Worm (Caenorhabditis elegans) whole organism, L1 larva: Measurements from ENCODE around the gene clec-2.

ENCODE experiments used
- aly-2 ChIP-seq: fragments of 150-350 bp; optimal IDR thresholded peaks from 2 replicates; lab custom pipeline; 2014; ENCODE audit warnings: missing biosample characterization, missing genetic modification characterization
- egl-27 ChIP-seq, 2 experiments: fragments of 150-350 bp in 1 of 2; sonication (generic microtip); optimal IDR thresholded peaks; 3 replicates each; lab custom pipeline; 2017 to 2018; ENCODE audit warnings: missing biosample characterization in 2 of 2, missing genetic modification characterization in 2 of 2, missing genetic modification reagents in 2 of 2
- mdl-1 ChIP-seq, 2 experiments: fragments of 150-350 bp; optimal IDR thresholded peaks; 2 replicates each; lab custom pipeline; 2014 to 2017; ENCODE audit warnings: missing biosample characterization in 2 of 2, missing genetic modification characterization in 2 of 2, inconsistent platforms in 1 of 2
- nhr-12 ChIP-seq: sonication (generic microtip); optimal IDR thresholded peaks from 2 replicates; lab custom pipeline; 2017; ENCODE audit warnings: missing biosample characterization, missing genetic modification characterization
- nhr-237 ChIP-seq: fragments of 150-350 bp; optimal IDR thresholded peaks from 2 replicates; lab custom pipeline; 2014; ENCODE audit warnings: missing biosample characterization, missing genetic modification characterization
- snpc-4 ChIP-seq: fragments of 150-350 bp; optimal IDR thresholded peaks from 2 replicates; lab custom pipeline; 2014; ENCODE audit warnings: missing biosample characterization, missing genetic modification characterization
- swsn-7 ChIP-seq: sonication (generic microtip); optimal IDR thresholded peaks from 2 replicates; lab custom pipeline; 2016; ENCODE audit warnings: missing genetic modification characterization, missing compliant biosample characterization
- unc-98 ChIP-seq: fragments of 200-800 bp; sonication (Bioruptor generic); IDR thresholded peaks from 2 replicates; pipeline ENCODE4 v1.3.6; 2022; ENCODE audit warnings: missing genetic modification characterization, missing compliant biosample characterization
- ztf-4 ChIP-seq: fragments of 150-350 bp; optimal IDR thresholded peaks from 2 replicates; lab custom pipeline; 2014; ENCODE audit warnings: missing biosample characterization, missing genetic modification characterization

DNA sequence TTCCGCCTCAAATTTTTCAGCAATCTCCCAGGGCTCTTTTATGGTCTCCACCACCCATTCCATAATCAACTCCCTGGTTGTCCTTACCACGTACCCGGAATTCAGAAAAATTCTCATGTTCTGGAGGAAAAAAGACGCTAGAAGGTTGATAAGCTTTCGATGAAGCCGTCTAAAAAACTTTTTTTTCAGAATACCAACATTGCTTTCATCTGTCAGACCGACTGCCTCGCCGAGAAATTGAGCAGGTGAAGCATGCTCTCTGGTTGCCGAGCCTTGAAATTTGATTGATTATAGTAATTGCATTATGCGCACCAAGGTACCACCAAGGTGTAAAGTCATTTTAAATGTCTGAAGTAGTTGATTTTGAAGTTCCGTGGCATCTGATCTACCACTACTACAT, 22.6 kb upstream of the clec-2 start, which contains the start of gene sri-30:
- no peak for TF ChIP-seq nhr-237
- TF ChIP-seq ztf-4 (tag; lab: Kevin White, UChicago) = no peak
- TF ChIP-seq swsn-7 (tag; lab: Kevin White, UChicago) = no peak
- no peak for TF ChIP-seq aly-2
- TF ChIP-seq snpc-4 = no peak
- no peak for TF ChIP-seq nhr-12 (tag; lab: Kevin White, UChicago)
- no peak for TF ChIP-seq unc-98 (GFP tag; lab: Robert Waterston, UW)
- no peak for TF ChIP-seq egl-27 (tag; optimal IDR thresholded peaks at IDR 0.05; lab: Kevin White, UChicago)
- no peak for TF ChIP-seq mdl-1 (tag; optimal IDR thresholded peaks at IDR 0.05; lab: Kevin White, UChicago)
